Worm (Caenorhabditis elegans) whole organism, early embryonic: Measurements from ENCODE around the gene pho-5.

ENCODE experiments used
- B0310.2 ChIP-seq: sonication (generic microtip); optimal IDR thresholded peaks from 2 replicates; lab custom pipeline; 2016; ENCODE audit warnings: mild to moderate bottlenecking, missing genetic modification characterization, missing compliant biosample characterization
- F13C5.2 ChIP-seq: sonication (generic microtip); optimal IDR thresholded peaks from 2 replicates; lab custom pipeline; 2017; ENCODE audit warnings: mild to moderate bottlenecking, missing genetic modification characterization, inconsistent platforms, missing compliant biosample characterization
- aly-1 ChIP-seq: sonication (generic microtip); optimal IDR thresholded peaks from 2 replicates; lab custom pipeline; 2016; ENCODE audit warnings: missing genetic modification characterization, missing compliant biosample characterization
- ama-1 ChIP-seq: fragments of 150-350 bp; optimal IDR thresholded peaks from 2 replicates; lab custom pipeline; 2014
- ceh-13 ChIP-seq: fragments of 200-800 bp; sonication (Bioruptor generic); optimal IDR thresholded peaks from 2 replicates; lab custom pipeline; 2018; ENCODE audit warnings: mild to moderate bottlenecking, missing genetic modification characterization, missing compliant biosample characterization
- ceh-36 ChIP-seq: sonication (generic microtip); optimal IDR thresholded peaks from 2 replicates; lab custom pipeline; 2016; ENCODE audit warnings: missing genetic modification characterization, inconsistent platforms, missing compliant biosample characterization
- ets-7 ChIP-seq: sonication (generic microtip); optimal IDR thresholded peaks from 2 replicates; lab custom pipeline; 2016; ENCODE audit warnings: missing genotype, missing genetic modification characterization, missing compliant biosample characterization
- flt-1 ChIP-seq: fragments of 200-800 bp; sonication (Bioruptor generic); IDR thresholded peaks from 2 replicates; pipeline ENCODE4 v1.3.6; 2022; ENCODE audit warnings: missing genetic modification characterization, missing compliant biosample characterization
- hmbx-1 ChIP-seq: sonication (generic microtip); optimal IDR thresholded peaks from 2 replicates; lab custom pipeline; 2016; ENCODE audit warnings: mild to moderate bottlenecking, missing genetic modification characterization, missing compliant biosample characterization
- hmg-4 ChIP-seq: fragments of 200-800 bp; sonication (Bioruptor generic); optimal IDR thresholded peaks from 2 replicates; lab custom pipeline; 2018; ENCODE audit warnings: mild to moderate bottlenecking, missing genetic modification characterization, missing compliant biosample characterization
- hnd-1 ChIP-seq: sonication (generic microtip); optimal IDR thresholded peaks from 2 replicates; lab custom pipeline; 2016; ENCODE audit warnings: missing genetic modification characterization, missing compliant biosample characterization
- pes-1 ChIP-seq: fragments of 200-800 bp; sonication (Bioruptor generic); IDR thresholded peaks from 2 replicates; pipeline ENCODE4 v1.3.6; 2022; ENCODE audit warnings: missing genetic modification reagents, missing genetic modification characterization, missing compliant biosample characterization
- scrt-1 ChIP-seq: fragments of 200-800 bp; sonication (Bioruptor generic); IDR thresholded peaks from 2 replicates; pipeline ENCODE4 v1.3.6; 2022; ENCODE audit warnings: missing genetic modification characterization, missing compliant biosample characterization
- sea-1 ChIP-seq: fragments of 200-800 bp; sonication (Bioruptor generic); conservative IDR thresholded peaks from 2 replicates; pipeline ENCODE4 v1.3.6; 2022; ENCODE audit warnings: missing genetic modification characterization, missing compliant biosample characterization
- tbx-11 ChIP-seq: fragments of 200-800 bp; sonication (Bioruptor generic); IDR thresholded peaks from 2 replicates; pipeline ENCODE4 v1.3.6; 2022; ENCODE audit warnings: missing genetic modification characterization, missing compliant biosample characterization
- tbx-37 ChIP-seq: fragments of 200-800 bp; sonication (Bioruptor generic); conservative IDR thresholded peaks from 2 replicates; pipeline ENCODE4 v1.3.6; 2022; ENCODE audit warnings: missing genetic modification reagents, missing genetic modification characterization, missing compliant biosample characterization
- tra-4 ChIP-seq: sonication (generic microtip); optimal IDR thresholded peaks from 2 replicates; lab custom pipeline; 2017; ENCODE audit warnings: missing genetic modification characterization, missing compliant biosample characterization

Gene pho-5

ce11 chrIII:7263028-7263427, 22.7 kb downstream of the pho-5 start:
- TF ChIP-seq tra-4 (tag; lab: Kevin White, UChicago) = no peak

- no peak for TF ChIP-seq ceh-36 (tag; lab: Kevin White, UChicago)
- TF ChIP-seq tra-4 (tag; lab: Kevin White, UChicago) = no peak
- TF ChIP-seq ets-7 (tag; lab: Kevin White, UChicago) = no peak
- TF ChIP-seq B0310.2 (tag; lab: Kevin White, UChicago) = no peak
- no peak for TF ChIP-seq pes-1 (GFP tag; lab: Robert Waterston, UW)
- no peak for TF ChIP-seq scrt-1 (GFP tag; lab: Robert Waterston, UW)
- no peak for TF ChIP-seq sea-1
- TF ChIP-seq F13C5.2 (tag; lab: Kevin White, UChicago) = no peak
- TF ChIP-seq ama-1 (lab: Kevin White, UChicago) = no peak
- no peak for TF ChIP-seq aly-1
- TF ChIP-seq flt-1 (GFP tag; lab: Robert Waterston, UW) = no peak
- no peak for TF ChIP-seq ceh-13
- TF ChIP-seq hnd-1 = no peak
- no peak for TF ChIP-seq tbx-11 (GFP tag; lab: Robert Waterston, UW)
- no peak for TF ChIP-seq hmbx-1 (tag; lab: Kevin White, UChicago)
- no peak for TF ChIP-seq hmg-4 (GFP tag; lab: Kevin White, UChicago)
- no peak for TF ChIP-seq tbx-37
Measured at ce11 chrIII:7262592-7262991, 23.1 kb downstream of the pho-5 start.

ce11 chrIII:7258931-7259330, 26.8 kb downstream of the pho-5 start, which contains the start of gene B0361.4:
Gene B0361.4, plus strand, starts transcription at chrIII:7258991.
- TF ChIP-seq scrt-1 (GFP tag; lab: Robert Waterston, UW) (no peak), tra-4 (tag; lab: Kevin White, UChicago) (no peak)

- TF ChIP-seq hmg-4 (GFP tag; lab: Kevin White, UChicago) (no peak), ceh-13 (no peak), scrt-1 (GFP tag; lab: Robert Waterston, UW) (no peak), sea-1 (no peak), tbx-37 (no peak), B0310.2 (tag; lab: Kevin White, UChicago) (no peak), flt-1 (GFP tag; lab: Robert Waterston, UW) (no peak), F13C5.2 (tag; lab: Kevin White, UChicago) (no peak), aly-1 (no peak), hmbx-1 (tag; lab: Kevin White, UChicago) (no peak), hnd-1 (no peak), ceh-36 (tag; lab: Kevin White, UChicago) (no peak), tbx-11 (GFP tag; lab: Robert Waterston, UW) (no peak), pes-1 (GFP tag; lab: Robert Waterston, UW) (no peak), ama-1 (lab: Kevin White, UChicago) (no peak), ets-7 (tag; lab: Kevin White, UChicago) (no peak)
Measured at ce11 chrIII:7253669-7254068, 32.0 kb downstream of the pho-5 start.

DNA sequence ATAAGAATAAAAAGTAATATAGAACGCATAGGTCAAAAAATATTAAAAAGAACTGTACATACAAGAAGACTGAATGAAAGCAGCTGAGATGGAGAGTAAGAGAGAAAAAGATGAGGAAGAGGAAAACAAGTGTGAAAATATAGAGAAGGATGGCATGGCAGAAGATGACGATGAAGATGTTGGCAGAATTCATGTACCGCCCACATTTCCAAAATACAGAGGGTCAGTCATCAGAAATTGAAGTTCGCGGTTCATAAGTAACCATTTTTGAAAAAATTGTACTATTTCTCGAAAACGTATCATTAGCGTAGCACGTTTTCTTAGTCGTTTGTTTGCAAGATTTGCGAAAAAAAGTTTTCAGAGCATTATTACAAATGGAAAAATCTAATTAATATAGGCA, 37.9 kb downstream of the pho-5 start, which contains the start of gene zmp-6:
Gene zmp-6 (minus strand): TSS at position 101 of the 400 bp plus-strand sequence.
- TF ChIP-seq hmbx-1 (tag; lab: Kevin White, UChicago) = no peak
- no peak for TF ChIP-seq sea-1
- no peak for TF ChIP-seq flt-1 (GFP tag; lab: Robert Waterston, UW)
- no peak for TF ChIP-seq ceh-13
- no peak for TF ChIP-seq pes-1 (GFP tag; lab: Robert Waterston, UW)
- TF ChIP-seq ets-7 (tag; lab: Kevin White, UChicago) = no peak
- TF ChIP-seq B0310.2 (tag; lab: Kevin White, UChicago) = no peak
- no peak for TF ChIP-seq tra-4 (tag; lab: Kevin White, UChicago)
- no peak for TF ChIP-seq ceh-36 (tag; lab: Kevin White, UChicago)
- no peak for TF ChIP-seq ama-1 (lab: Kevin White, UChicago)
- TF ChIP-seq tbx-37 = no peak
- TF ChIP-seq F13C5.2 (tag; lab: Kevin White, UChicago) = no peak
- no peak for TF ChIP-seq scrt-1 (GFP tag; lab: Robert Waterston, UW)
- no peak for TF ChIP-seq hnd-1
- no peak for TF ChIP-seq aly-1
- TF ChIP-seq tbx-11 (GFP tag; lab: Robert Waterston, UW) = no peak
- TF ChIP-seq hmg-4 (GFP tag; lab: Kevin White, UChicago) = no peak

- TF ChIP-seq F13C5.2 (tag; lab: Kevin White, UChicago) (no peak), pes-1 (GFP tag; lab: Robert Waterston, UW) (no peak), tra-4 (tag; lab: Kevin White, UChicago) (no peak), tbx-11 (GFP tag; lab: Robert Waterston, UW) (no peak), aly-1 (no peak), ceh-36 (tag; lab: Kevin White, UChicago) (no peak), scrt-1 (GFP tag; lab: Robert Waterston, UW) (no peak), hmbx-1 (tag; lab: Kevin White, UChicago) (no peak), tbx-37 (no peak), flt-1 (GFP tag; lab: Robert Waterston, UW) (no peak), ama-1 (lab: Kevin White, UChicago) (no peak), ets-7 (tag; lab: Kevin White, UChicago) (no peak), hnd-1 (no peak), B0310.2 (tag; lab: Kevin White, UChicago) (no peak), hmg-4 (GFP tag; lab: Kevin White, UChicago) (no peak)
Measured at ce11 chrIII:7246389-7246788, 39.3 kb downstream of the pho-5 start.

DNA sequence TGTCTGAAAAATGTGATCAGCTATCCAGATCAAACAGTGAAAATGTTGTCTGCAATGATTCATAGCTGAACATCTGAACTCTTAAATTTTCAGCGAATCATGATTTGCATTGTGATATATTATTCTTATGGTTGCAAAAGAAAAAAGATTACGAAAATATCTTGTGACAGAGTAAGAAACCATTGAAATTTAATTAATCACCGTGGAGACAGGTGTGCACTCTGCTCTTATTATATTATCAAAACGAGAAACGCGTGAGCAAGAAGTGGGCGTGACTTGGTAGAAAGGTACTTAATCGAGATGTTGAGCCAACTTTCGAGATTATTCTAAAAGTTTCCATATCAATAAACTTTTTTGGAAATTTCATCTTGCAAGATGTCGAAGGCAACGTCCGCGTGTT, 42.7 kb downstream of the pho-5 start, which contains the start of gene osm-10:
Gene osm-10 (plus strand): TSS at position 293 of the 400 bp plus-strand sequence.
- no peak for TF ChIP-seq hmbx-1 (tag; lab: Kevin White, UChicago)
- no peak for TF ChIP-seq tra-4 (tag; lab: Kevin White, UChicago)
- TF ChIP-seq hmg-4 (GFP tag; lab: Kevin White, UChicago) = no peak
- no peak for TF ChIP-seq B0310.2 (tag; lab: Kevin White, UChicago)
- TF ChIP-seq ceh-36 (tag; lab: Kevin White, UChicago) = no peak
- no peak for TF ChIP-seq ama-1 (lab: Kevin White, UChicago)
- no peak for TF ChIP-seq F13C5.2 (tag; lab: Kevin White, UChicago)
- no peak for TF ChIP-seq hnd-1
- TF ChIP-seq ceh-13 = no peak
